Worm (Caenorhabditis elegans): Measurements from ENCODE around the gene lbp-4.

- TF ChIP-seq ceh-36 (tag; optimal IDR thresholded peaks at IDR 0.05) (no peak), hmg-4 (GFP tag; optimal IDR thresholded peaks at IDR 0.05) (no peak), F13C5.2 (tag; optimal IDR thresholded peaks at IDR 0.05) (no peak), ama-1 (optimal IDR thresholded peaks at IDR 0.05) (no peak), pes-1 (GFP tag; IDR thresholded peaks at IDR 0.05) (no peak)
Observed at ce11 chrV:7785117-7785516, 35.3 kb upstream of the lbp-4 start, which contains the start of gene C26F1.1.
